Fruit fly (Drosophila melanogaster): ENCODE data around the gene CG14969.

CG14969 gene

DNA sequence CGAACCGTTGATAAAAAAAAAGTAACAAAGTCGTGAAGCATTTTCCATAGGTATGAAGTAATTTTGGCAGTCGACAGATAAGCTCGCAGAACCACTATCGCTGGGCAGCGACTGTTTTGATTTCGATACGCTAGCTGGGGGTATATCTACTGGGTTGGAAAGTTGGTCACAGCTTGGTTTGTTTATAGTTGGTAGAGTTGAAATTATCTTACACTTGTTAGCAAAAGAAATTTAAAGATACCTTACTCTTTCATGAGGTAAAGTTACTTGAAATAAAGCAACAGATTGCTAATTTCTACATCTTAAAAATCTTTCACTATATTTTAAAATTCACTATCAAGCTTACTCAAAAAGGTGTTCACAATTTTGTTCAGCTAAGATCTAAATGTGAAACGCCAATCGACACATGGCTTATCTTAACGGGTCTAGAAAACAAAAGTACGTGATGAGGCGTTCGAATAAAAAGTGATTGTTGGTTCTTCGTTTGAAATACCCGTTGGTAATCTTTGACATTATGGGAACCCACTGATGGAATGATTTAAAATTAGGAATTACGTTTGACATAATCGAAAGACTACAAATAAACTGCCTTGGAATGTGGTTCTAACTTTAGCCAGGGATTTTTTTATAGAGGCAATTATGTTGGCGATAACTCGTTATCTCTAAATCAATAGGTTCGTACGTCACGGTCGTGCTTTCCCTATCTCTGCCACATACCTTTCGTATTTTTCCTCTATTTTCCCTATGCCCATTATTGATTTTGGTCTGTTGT is 16.0 kb upstream of the CG14969 start:
- no peak for TF ChIP-seq CG17801 (GFP tag; optimal IDR thresholded peaks at IDR 0.05; ENCODE audit: partially characterized antibody)

DNA sequence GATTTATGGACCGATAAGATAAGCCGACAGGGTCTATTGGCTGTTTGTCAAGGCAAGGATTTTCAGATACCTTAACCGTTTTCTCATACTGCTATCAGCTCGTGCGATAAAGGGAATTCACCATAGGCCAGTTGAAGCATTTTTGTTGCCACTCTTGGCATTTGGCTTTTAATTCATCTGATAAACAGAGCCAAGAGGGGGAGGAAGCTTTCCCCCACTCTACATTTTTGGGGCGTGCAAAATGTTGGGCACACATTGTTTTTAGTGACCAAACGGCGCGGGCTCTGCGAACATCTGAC is 15.0 kb upstream of the CG14969 start:
- TF ChIP-seq CG17801 (GFP tag; optimal IDR thresholded peaks at IDR 0.05; ENCODE audit: partially characterized antibody): no peak

dm6 chr3L:3348956-3349824 is 14.4 kb upstream of the CG14969 start:
- no peak for TF ChIP-seq CG17801 (GFP tag; optimal IDR thresholded peaks at IDR 0.05; ENCODE audit: partially characterized antibody)

DNA sequence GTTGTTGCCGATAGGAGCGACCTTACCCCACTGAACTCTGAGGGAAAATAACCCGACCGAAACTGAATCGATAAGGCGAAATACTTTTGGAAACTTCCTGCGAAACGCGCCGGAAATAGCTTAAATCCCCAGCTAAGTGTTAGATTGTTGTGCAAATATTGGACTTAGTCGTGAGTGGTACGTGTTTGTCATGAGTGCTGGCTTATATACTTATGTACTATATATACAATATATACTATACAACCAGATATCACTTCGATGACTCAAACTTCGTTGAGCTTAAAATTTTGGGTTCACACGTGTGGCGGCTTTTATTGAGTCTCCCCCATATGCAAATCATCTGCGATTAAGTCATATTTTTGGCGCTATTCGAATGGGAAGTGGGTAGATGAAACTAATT is 11.5 kb upstream of the CG14969 start:
- no peak for TF ChIP-seq CG17801 (GFP tag; optimal IDR thresholded peaks at IDR 0.05; ENCODE audit: partially characterized antibody)

DNA sequence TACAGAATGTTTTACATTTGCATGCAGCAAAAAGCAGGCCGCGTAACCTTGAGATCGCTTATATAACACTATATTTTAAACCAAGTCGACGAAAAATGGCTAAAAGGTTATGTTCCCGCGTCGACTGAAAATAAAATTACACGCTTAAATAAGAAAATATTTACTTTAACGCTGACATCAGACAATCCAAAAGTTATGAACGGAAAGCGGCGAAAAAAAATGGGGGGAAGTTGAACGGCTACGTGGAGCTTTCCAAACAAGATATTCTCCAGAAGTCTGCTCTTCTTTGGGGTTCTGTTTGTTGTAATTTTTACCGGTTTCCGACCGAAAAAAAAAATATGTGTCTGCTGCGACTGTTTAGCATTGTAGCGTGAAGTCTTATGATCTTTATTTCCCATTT is 9.8 kb upstream of the CG14969 start:
- TF ChIP-seq CG17801 (GFP tag; optimal IDR thresholded peaks at IDR 0.05; ENCODE audit: partially characterized antibody): no peak

DNA sequence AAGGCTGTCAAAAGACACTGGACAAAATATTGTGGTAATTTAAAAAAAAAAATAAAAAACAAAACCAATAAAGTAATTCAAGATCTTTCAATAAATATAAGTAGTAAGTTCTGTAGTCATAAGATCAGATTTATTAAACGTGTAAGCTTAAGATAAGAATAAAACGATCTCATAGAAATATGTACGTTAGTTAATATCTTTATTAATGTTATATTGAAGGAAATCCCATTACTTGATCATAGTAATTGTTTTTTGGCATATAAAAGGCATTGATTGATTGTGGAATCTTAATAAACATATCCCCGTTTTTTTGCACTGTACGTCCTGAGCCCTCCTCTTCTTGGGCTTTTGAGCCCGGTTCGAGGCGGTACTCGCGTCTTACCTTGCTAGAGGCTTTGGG is 8.5 kb upstream of the CG14969 start:
- no peak for TF ChIP-seq CG17801 (GFP tag; optimal IDR thresholded peaks at IDR 0.05; ENCODE audit: partially characterized antibody)

dm6 chr3L:3342307-3342940 is 7.6 kb upstream of the CG14969 start:
- no peak for TF ChIP-seq CG17801 (GFP tag; optimal IDR thresholded peaks at IDR 0.05; ENCODE audit: partially characterized antibody)

DNA sequence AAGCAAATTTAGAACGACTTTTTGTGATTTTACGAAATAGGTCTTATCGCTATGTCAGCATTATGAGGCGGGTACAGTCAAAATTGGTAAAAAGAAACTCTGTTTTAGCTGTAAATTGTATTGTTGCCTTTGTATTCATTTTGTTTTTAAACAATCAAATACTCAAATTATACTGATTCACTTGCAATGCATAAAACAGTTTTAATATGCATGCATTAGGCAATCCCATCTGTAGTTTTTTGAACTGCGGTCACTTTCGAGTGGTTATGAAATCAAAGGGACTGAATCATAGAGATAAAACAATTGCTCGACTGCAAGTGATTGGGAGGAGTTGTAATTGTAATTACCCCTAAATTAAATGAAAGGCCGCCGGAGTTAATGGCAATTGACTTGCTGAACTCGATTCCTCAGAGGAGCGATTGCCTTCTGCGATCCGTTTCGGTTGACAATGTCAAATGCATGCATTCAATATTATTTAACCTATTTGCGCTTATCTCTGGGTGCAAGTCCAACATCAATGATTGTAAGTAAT is 5.0 kb upstream of the CG14969 start:
- peak; percentile 11 for TF ChIP-seq CG17801 (GFP tag; optimal IDR thresholded peaks at IDR 0.05; ENCODE audit: partially characterized antibody)

dm6 chr3L:3338882-3339590 is 4.3 kb upstream of the CG14969 start:
- TF ChIP-seq CG17801 (GFP tag; optimal IDR thresholded peaks at IDR 0.05; ENCODE audit: partially characterized antibody): no peak

dm6 chr3L:3338028-3338855 is 3.5 kb upstream of the CG14969 start:
- TF ChIP-seq CG17801 (GFP tag; optimal IDR thresholded peaks at IDR 0.05; ENCODE audit: partially characterized antibody): no peak

DNA sequence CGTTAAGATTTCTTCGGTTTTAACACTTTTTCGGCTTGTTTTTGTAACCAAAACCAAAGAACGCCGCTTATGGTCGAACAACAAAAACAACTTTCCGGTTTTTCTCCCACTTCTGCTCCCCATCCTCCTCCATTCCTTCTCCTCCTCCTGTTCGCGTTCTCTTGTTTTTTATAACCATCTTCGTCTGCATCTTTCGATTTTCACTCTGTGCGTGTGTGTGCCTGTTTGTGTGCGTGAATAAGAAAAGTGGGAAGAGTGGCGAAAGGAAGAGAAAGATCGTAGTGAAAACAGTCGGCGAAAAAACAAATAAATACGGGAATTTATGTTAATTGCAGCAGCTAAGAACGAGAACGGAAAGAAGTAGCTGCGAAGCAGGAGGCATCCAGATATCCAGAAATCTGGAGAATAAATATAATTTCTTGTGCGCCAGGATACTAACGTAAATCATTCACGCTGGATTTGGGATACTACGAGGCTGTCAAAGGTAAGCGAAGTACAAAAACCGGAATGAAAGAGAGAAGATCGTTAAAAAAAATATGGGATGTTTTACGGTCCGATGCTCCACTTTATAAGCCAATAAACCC is 2.7 kb upstream of the CG14969 start:
- no peak for TF ChIP-seq CG17801 (GFP tag; optimal IDR thresholded peaks at IDR 0.05; ENCODE audit: partially characterized antibody)

DNA sequence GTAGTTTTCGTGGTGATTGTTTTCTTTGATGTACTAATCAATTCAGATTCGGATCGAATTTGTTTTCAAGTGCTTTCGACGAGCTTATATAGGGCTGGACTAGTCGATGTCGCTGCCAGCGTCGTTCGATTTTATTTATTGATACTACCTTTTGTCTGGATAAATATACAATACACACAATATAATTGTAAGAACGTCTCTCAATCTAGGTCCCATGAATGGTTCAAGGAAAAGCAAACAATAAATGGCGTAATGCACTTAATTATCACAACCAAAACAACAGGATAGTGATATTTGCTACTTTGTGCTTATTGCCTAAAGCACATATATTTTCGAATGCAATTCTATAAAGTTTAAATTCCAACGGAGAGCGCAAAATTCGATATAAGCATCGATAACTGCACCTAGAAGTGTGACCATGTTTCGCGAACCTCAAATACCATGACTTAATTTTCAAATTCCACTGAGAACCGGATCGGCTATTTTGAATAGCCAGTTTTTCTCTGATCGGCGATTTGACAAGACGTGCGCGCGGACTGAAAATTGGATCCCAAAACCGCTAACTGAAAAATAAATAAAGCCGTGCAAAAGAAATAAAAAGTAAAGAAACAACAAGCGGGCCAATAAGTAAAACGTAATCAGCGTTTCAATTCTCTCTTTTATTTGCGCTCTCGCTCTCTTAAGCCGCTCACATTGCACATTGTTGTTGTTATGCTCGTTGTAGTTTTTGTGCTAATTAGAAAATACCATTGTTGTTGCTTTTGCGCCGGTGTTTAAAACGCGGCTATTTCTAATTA is 1.8 kb upstream of the CG14969 start, which contains the start of the genes Drsl6 and kst:
Drsl6 (minus strand) TSS at position 51 of the 797 bp plus-strand sequence.
kst (plus strand) TSS at position 493 of the 797 bp plus-strand sequence.
- peak; percentile 87 for TF ChIP-seq CG17801 (GFP tag; optimal IDR thresholded peaks at IDR 0.05; ENCODE audit: partially characterized antibody)

dm6 chr3L:3335688-3336087 is 910 bp upstream of the CG14969 start, which contains the start of gene Drsl1:
TSS of gene Drsl1 (minus strand) at chr3L:3335788.
- TF ChIP-seq CG17801 (GFP tag; optimal IDR thresholded peaks at IDR 0.05; ENCODE audit: partially characterized antibody): no peak

Data from ovary, adult (tissue).